Fruit fly (Drosophila melanogaster) whole organism, wandering third instar larva: ENCODE results near the gene CG3679.
A peak's percentile ranks its signal among the peaks of the same experiment; 100 is the strongest.

Experiments
- Abd-B ChIP-seq: fragments of >200 bp; optimal IDR thresholded peaks from 2 replicates; lab custom pipeline; 2017; ENCODE audit warnings: missing biosample characterization, missing genetic modification characterization
- Hr78 ChIP-seq: fragments of >200 bp; optimal IDR thresholded peaks from 2 replicates; lab custom pipeline; 2017; ENCODE audit warnings: missing biosample characterization, missing genetic modification characterization
- sv ChIP-seq: fragments of 200-800 bp; sonication (Bioruptor generic); optimal IDR thresholded peaks from 3 replicates; lab custom pipeline; 2016; ENCODE audit warnings: missing biosample characterization, missing genetic modification characterization

- peak; percentile 92 for TF ChIP-seq sv (GFP tag; lab: Kevin White, UChicago)
- TF ChIP-seq Hr78: no peak
- no peak for TF ChIP-seq Abd-B (GFP tag; lab: Kevin White, UChicago)
Observed at dm6 chrX:16332615-16333288, 29.1 kb downstream of the CG3679 start.
